Worm (Caenorhabditis elegans) whole organism, L4 larva: Measurements from ENCODE around the gene F14F7.5.

Experiments
- daf-8 ChIP-seq: fragments of 200-800 bp; sonication (Bioruptor generic); IDR thresholded peaks from 2 replicates; pipeline ENCODE4 v1.3.6; 2022; ENCODE audit warnings: missing genetic modification characterization, missing compliant biosample characterization
- fkh-10 ChIP-seq: fragments of 150-350 bp; optimal IDR thresholded peaks from 2 replicates; lab custom pipeline; 2014; ENCODE audit warnings: missing biosample characterization, missing genetic modification reagents, missing genetic modification characterization

DNA sequence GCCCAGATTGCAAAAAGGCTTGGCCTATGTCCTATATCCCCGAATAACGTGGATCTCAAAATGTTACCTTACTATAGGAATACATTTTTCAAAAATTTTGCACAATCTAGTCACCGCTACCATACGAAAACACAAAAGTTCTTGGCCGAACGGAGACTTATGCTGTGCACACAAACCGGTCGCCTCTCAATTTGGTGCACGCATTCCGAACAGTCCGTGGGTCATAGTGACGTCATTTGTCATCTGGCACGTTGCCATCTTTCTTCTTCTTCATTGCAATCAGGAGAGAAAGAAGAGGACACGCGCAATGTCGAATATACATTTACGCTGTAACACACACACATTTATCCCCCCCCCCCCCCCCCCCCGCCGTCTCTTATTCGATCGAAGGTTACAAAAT is 33.9 kb downstream of the F14F7.5 start:
- TF ChIP-seq daf-8 (GFP tag; lab: Robert Waterston, UW) (no peak), fkh-10 (GFP tag; lab: Kevin White, UChicago) (no peak)
